Worm (Caenorhabditis elegans) whole organism, L1 larva: ENCODE data around the gene lgc-1.

ENCODE experiments used
- F16B12.6 ChIP-seq: fragments of 150-350 bp; optimal IDR thresholded peaks from 2 replicates; lab custom pipeline; 2014; ENCODE audit warnings: missing biosample characterization, missing genetic modification characterization
- aha-1 ChIP-seq: fragments of 150-350 bp; optimal IDR thresholded peaks from 2 replicates; lab custom pipeline; 2014; ENCODE audit warnings: missing biosample characterization, missing genetic modification characterization
- blmp-1 ChIP-seq: fragments of 150-350 bp; optimal IDR thresholded peaks from 2 replicates; lab custom pipeline; 2014; ENCODE audit warnings: missing biosample characterization, missing genetic modification characterization
- elt-3 ChIP-seq, 6 experiments: fragments of 150-350 bp in 1 of 6; sonication (generic microtip); optimal IDR thresholded peaks; 2 replicates each; lab custom pipeline; 2017 to 2018; ENCODE audit warnings: missing biosample characterization in 6 of 6, missing genetic modification characterization in 6 of 6, inconsistent platforms in 1 of 6
- fkh-10 ChIP-seq: sonication (generic microtip); optimal IDR thresholded peaks from 2 replicates; lab custom pipeline; 2017; ENCODE audit warnings: missing biosample characterization, missing genetic modification reagents, missing genetic modification characterization
- fos-1 ChIP-seq: fragments of 150-350 bp; optimal IDR thresholded peaks from 2 replicates; lab custom pipeline; 2014; ENCODE audit warnings: missing biosample characterization, missing genetic modification characterization
- nhr-11 ChIP-seq: fragments of 150-350 bp; optimal IDR thresholded peaks from 2 replicates; lab custom pipeline; 2014; ENCODE audit warnings: missing biosample characterization, missing genetic modification characterization
- nhr-28 ChIP-seq: fragments of 150-350 bp; optimal IDR thresholded peaks from 2 replicates; lab custom pipeline; 2014; ENCODE audit warnings: missing biosample characterization, missing genetic modification characterization
- nhr-77 ChIP-seq: fragments of 150-350 bp; optimal IDR thresholded peaks from 2 replicates; lab custom pipeline; 2014; ENCODE audit warnings: missing biosample characterization, missing genetic modification characterization
- pqm-1 ChIP-seq: sonication (generic microtip); optimal IDR thresholded peaks from 3 replicates; lab custom pipeline; 2017; ENCODE audit warnings: missing biosample characterization, missing genetic modification characterization
- skn-1 ChIP-seq: fragments of 150-350 bp; optimal IDR thresholded peaks from 2 replicates; lab custom pipeline; 2014; ENCODE audit warnings: missing biosample characterization, missing genetic modification characterization

DNA sequence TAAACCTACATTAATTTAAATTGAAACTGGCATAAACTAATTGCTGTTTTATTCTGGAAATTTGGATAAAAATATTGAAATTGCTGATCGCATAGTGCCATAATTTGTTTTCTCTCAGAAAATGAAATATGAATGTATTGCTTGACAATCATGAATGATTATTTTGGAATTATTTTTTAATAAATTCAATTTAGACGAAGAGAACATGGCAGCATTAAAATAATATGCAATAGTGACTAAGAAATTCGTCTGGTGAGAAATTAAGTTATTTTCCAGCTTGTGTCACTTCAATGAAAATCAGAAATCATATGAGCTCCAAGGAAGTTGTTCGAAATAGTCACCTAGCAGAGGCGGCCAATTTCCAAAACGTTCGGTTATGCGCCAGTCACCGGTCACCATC is 20.2 kb upstream of the lgc-1 start, which contains the start of gene srw-133:
- TF ChIP-seq aha-1 (no peak), nhr-28 (tag; lab: Kevin White, UChicago) (no peak), nhr-77 (tag; lab: Kevin White, UChicago) (no peak), fkh-10 (GFP tag; lab: Kevin White, UChicago) (no peak), pqm-1 (tag; lab: Kevin White, UChicago) (no peak), skn-1 (tag; lab: Kevin White, UChicago) (no peak), blmp-1 (tag; lab: Kevin White, UChicago) (no peak), nhr-11 (tag; lab: Kevin White, UChicago) (no peak), F16B12.6 (tag; lab: Kevin White, UChicago) (no peak), fos-1 (tag; lab: Kevin White, UChicago) (no peak), elt-3 (tag; optimal IDR thresholded peaks at IDR 0.05; lab: Kevin White, UChicago) (no peak)
